Fruit fly (Drosophila melanogaster) whole organism, pupa: Measurements from ENCODE around the gene Had1.

Experiments
- CG12605 ChIP-seq: fragments of 200-800 bp; sonication (Bioruptor generic); IDR thresholded peaks from 2 replicates; pipeline ENCODE4 v1.3.6; 2022; ENCODE audit warnings: missing biosample characterization, missing genetic modification characterization
- CG13204 ChIP-seq: fragments of 200-800 bp; sonication (Bioruptor generic); optimal IDR thresholded peaks from 2 replicates; lab custom pipeline; 2018; ENCODE audit warnings: missing biosample characterization, mild to moderate bottlenecking, missing genetic modification characterization, moderate library complexity
- CG15710 ChIP-seq: fragments of 200-800 bp; sonication (Bioruptor generic); optimal IDR thresholded peaks from 2 replicates; lab custom pipeline; 2018; ENCODE audit warnings: missing biosample characterization, mild to moderate bottlenecking, missing genetic modification characterization, moderate library complexity
- CG34367 ChIP-seq: fragments of 200-800 bp; sonication (Bioruptor generic); optimal IDR thresholded peaks from 2 replicates; lab custom pipeline; 2018; ENCODE audit warnings: missing biosample characterization, mild to moderate bottlenecking, missing genetic modification characterization
- CG4496 ChIP-seq: fragments of 200-800 bp; sonication (Bioruptor generic); IDR thresholded peaks from 3 replicates; pipeline ENCODE4 v1.3.6; 2022; ENCODE audit warnings: missing biosample characterization, missing genetic modification characterization
- CG9948 ChIP-seq: fragments of 200-800 bp; sonication (Bioruptor generic); optimal IDR thresholded peaks from 2 replicates; lab custom pipeline; 2018; ENCODE audit warnings: missing biosample characterization, mild to moderate bottlenecking, missing genetic modification characterization, moderate library complexity
- EcR ChIP-seq: fragments of 200-800 bp; sonication (Bioruptor generic); optimal IDR thresholded peaks from 3 replicates; lab custom pipeline; 2019; ENCODE audit warnings: missing biosample characterization, missing genetic modification characterization, mild to moderate bottlenecking, moderate library complexity, missing genetic modification reagents
- Ets98B ChIP-seq: fragments of 200-800 bp; sonication (Bioruptor generic); IDR thresholded peaks from 2 replicates; pipeline ENCODE4 v1.3.6; 2022; ENCODE audit warnings: missing biosample characterization, missing genetic modification characterization
- Snoo ChIP-seq: fragments of 200-800 bp; sonication (Bioruptor generic); optimal IDR thresholded peaks from 3 replicates; lab custom pipeline; 2017; ENCODE audit warnings: missing biosample characterization, mild to moderate bottlenecking, missing genetic modification characterization, inconsistent platforms
- fd96Ca ChIP-seq: fragments of 200-800 bp; sonication (Bioruptor generic); IDR thresholded peaks from 3 replicates; pipeline ENCODE4 v1.3.6; 2022; ENCODE audit warnings: missing biosample characterization, missing genetic modification characterization

- TF ChIP-seq Ets98B (GFP tag; lab: Robert Waterston, UW) = peak; percentile 87
- peak; percentile 67 for TF ChIP-seq Snoo (tag; lab: Kevin White, UChicago)
- TF ChIP-seq CG34367 = peak; percentile 46
- TF ChIP-seq fd96Ca (GFP tag; lab: Robert Waterston, UW) = peak; percentile 86
- peak; percentile 64; the same call in 1 of the 2 replicates for TF ChIP-seq CG12605 (GFP tag; lab: Robert Waterston, UW)
- TF ChIP-seq CG9948 (tag; lab: Kevin White, UChicago) = peak; percentile 33
- TF ChIP-seq EcR (GFP tag; lab: Kevin White, UChicago) = no peak
- TF ChIP-seq CG4496 (GFP tag; lab: Robert Waterston, UW) = peak; percentile 93
- peak; percentile 55 for TF ChIP-seq CG15710
- TF ChIP-seq CG13204 (GFP tag; lab: Kevin White, UChicago) = no peak
These were observed 26.7 kb upstream of the Had1 start for dm6 chrX:16335107-16335642.
